Fruit fly (Drosophila melanogaster) whole organism, embryonic: ENCODE data around the gene asp.

Experiments
- Atf3 ChIP-seq: fragments of 200-800 bp; sonication (Bioruptor generic); optimal IDR thresholded peaks from 3 replicates; lab custom pipeline; 2016; ENCODE audit warnings: missing biosample characterization, missing genetic modification characterization
- CG11504 ChIP-seq: fragments of 200-800 bp; sonication (Bioruptor generic); optimal IDR thresholded peaks from 3 replicates; lab custom pipeline; 2019; ENCODE audit warnings: missing biosample characterization, mild to moderate bottlenecking, missing genetic modification characterization, moderate library complexity
- CG11695 ChIP-seq: fragments of 200-800 bp; sonication (Bioruptor generic); IDR thresholded peaks from 3 replicates; pipeline ENCODE4 v1.3.6; 2022; ENCODE audit warnings: missing biosample characterization, missing genetic modification characterization
- CG12071 ChIP-seq: fragments of 200-800 bp; sonication (Bioruptor generic); optimal IDR thresholded peaks from 3 replicates; lab custom pipeline; 2018; ENCODE audit warnings: missing biosample characterization, mild to moderate bottlenecking, missing genetic modification characterization
- CG12236 ChIP-seq: fragments of 200-800 bp; sonication (Bioruptor generic); optimal IDR thresholded peaks from 2 replicates; lab custom pipeline; 2016; ENCODE audit warnings: missing biosample characterization, missing genetic modification characterization
- CG12391 ChIP-seq: fragments of 200-800 bp; sonication (Bioruptor generic); optimal IDR thresholded peaks from 3 replicates; lab custom pipeline; 2018; ENCODE audit warnings: missing biosample characterization, mild to moderate bottlenecking, missing genetic modification characterization, moderate library complexity
- CG14014 ChIP-seq: fragments of 200-800 bp; sonication (Bioruptor generic); IDR thresholded peaks from 2 replicates; pipeline ENCODE4 v1.3.6; 2022; ENCODE audit warnings: missing biosample characterization, missing genetic modification characterization
- CG1602 ChIP-seq: fragments of 200-800 bp; sonication (Bioruptor generic); optimal IDR thresholded peaks from 3 replicates; lab custom pipeline; 2016; ENCODE audit warnings: missing biosample characterization, missing genetic modification characterization
- CG16779 ChIP-seq: fragments of 200-800 bp; sonication (Bioruptor generic); IDR thresholded peaks from 2 replicates; pipeline ENCODE4 v1.3.6; 2022; ENCODE audit warnings: missing biosample characterization, missing genetic modification characterization
- CG16813 ChIP-seq: fragments of 200-800 bp; sonication (Bioruptor generic); IDR thresholded peaks from 3 replicates; pipeline ENCODE4 v1.3.6; 2022; ENCODE audit warnings: missing biosample characterization, missing genetic modification characterization; ENCODE audit not compliant: partially characterized antibody
- CG18262 ChIP-seq: fragments of 200-800 bp; optimal IDR thresholded peaks from 3 replicates; lab custom pipeline; 2019; ENCODE audit warnings: missing biosample characterization, mild to moderate bottlenecking, missing genetic modification characterization, moderate library complexity
- CG2199 ChIP-seq: fragments of 200-800 bp; sonication (Bioruptor generic); IDR thresholded peaks from 3 replicates; pipeline ENCODE4 v1.3.6; 2022; ENCODE audit warnings: missing biosample characterization, missing genetic modification characterization
- CG31224 ChIP-seq: fragments of 200-800 bp; sonication (Bioruptor generic); IDR thresholded peaks from 2 replicates; pipeline ENCODE4 v1.3.6; 2022; ENCODE audit warnings: missing biosample characterization, missing genetic modification characterization
- CG3847 ChIP-seq: fragments of 200-800 bp; sonication (Bioruptor generic); IDR thresholded peaks from 2 replicates; pipeline ENCODE4 v1.3.6; 2022; ENCODE audit warnings: missing biosample characterization, missing genetic modification characterization
- CG4360 ChIP-seq: fragments of 200-800 bp; sonication (Bioruptor generic); IDR thresholded peaks from 2 replicates; pipeline ENCODE4 v1.3.6; 2022; ENCODE audit warnings: missing biosample characterization, missing genetic modification characterization
- CG4424 ChIP-seq: fragments of 200-800 bp; sonication (Bioruptor generic); optimal IDR thresholded peaks from 3 replicates; lab custom pipeline; 2016; ENCODE audit warnings: missing biosample characterization, missing genetic modification characterization
- CG4707 ChIP-seq: fragments of 200-800 bp; sonication (Bioruptor generic); optimal IDR thresholded peaks from 2 replicates; lab custom pipeline; 2018; ENCODE audit warnings: missing biosample characterization, mild to moderate bottlenecking, missing genetic modification characterization, moderate library complexity
- CG8359 ChIP-seq: fragments of 200-800 bp; sonication (Bioruptor generic); optimal IDR thresholded peaks from 2 replicates; lab custom pipeline; 2017; ENCODE audit warnings: missing biosample characterization, mild to moderate bottlenecking, missing genetic modification characterization, borderline replicate concordance
- CG9727 ChIP-seq: fragments of 200-800 bp; sonication (Bioruptor generic); optimal IDR thresholded peaks from 3 replicates; lab custom pipeline; 2017; ENCODE audit warnings: missing biosample characterization, mild to moderate bottlenecking, missing genetic modification characterization
- CG9817 ChIP-seq: fragments of 200-800 bp; sonication (Bioruptor generic); optimal IDR thresholded peaks from 2 replicates; lab custom pipeline; 2018; ENCODE audit warnings: missing biosample characterization, mild to moderate bottlenecking, missing genetic modification characterization, moderate library complexity
- CkIIα-i1 ChIP-seq: fragments of 200-800 bp; sonication (Bioruptor generic); IDR thresholded peaks from 2 replicates; pipeline ENCODE4 v1.3.6; 2022; ENCODE audit warnings: missing biosample characterization, missing genetic modification characterization
- ERR ChIP-seq: fragments of 200-800 bp; sonication (Bioruptor generic); optimal IDR thresholded peaks from 2 replicates; lab custom pipeline; 2016; ENCODE audit warnings: missing biosample characterization, missing genetic modification characterization
- HLH4C ChIP-seq: fragments of 200-800 bp; sonication (Bioruptor generic); IDR thresholded peaks from 3 replicates; pipeline ENCODE4 v1.3.6; 2022; ENCODE audit warnings: missing biosample characterization, missing genetic modification characterization; ENCODE audit not compliant: partially characterized antibody
- Hand ChIP-seq: fragments of 200-800 bp; sonication (Bioruptor generic); optimal IDR thresholded peaks from 2 replicates; lab custom pipeline; 2017; ENCODE audit warnings: mild to moderate bottlenecking, missing biosample characterization, missing genetic modification reagents, missing genetic modification characterization
- Lhr ChIP-seq: fragments of 200-800 bp; sonication (Bioruptor generic); optimal IDR thresholded peaks from 3 replicates; lab custom pipeline; 2017; ENCODE audit warnings: mild to moderate bottlenecking, missing biosample characterization, missing genetic modification reagents, missing genetic modification characterization
- Lpt ChIP-seq: fragments of >200 bp; optimal IDR thresholded peaks from 2 replicates; lab custom pipeline; 2018; ENCODE audit warnings: missing biosample characterization, missing genetic modification characterization
- MESR4 ChIP-seq: fragments of 200-800 bp; sonication (Bioruptor generic); optimal IDR thresholded peaks from 2 replicates; lab custom pipeline; 2018; ENCODE audit warnings: missing biosample characterization, mild to moderate bottlenecking, missing genetic modification characterization, moderate library complexity
- Mrtf ChIP-seq: fragments of 200-800 bp; sonication (Bioruptor generic); IDR thresholded peaks from 3 replicates; pipeline ENCODE4 v1.3.6; 2022; ENCODE audit warnings: missing biosample characterization, missing genetic modification characterization
- Poxn ChIP-seq: fragments of 200-800 bp; sonication (Bioruptor generic); IDR thresholded peaks from 2 replicates; pipeline ENCODE4 v1.3.6; 2022; ENCODE audit warnings: missing biosample characterization, missing genetic modification characterization
- Tbp ChIP-seq: fragments of >200 bp; optimal IDR thresholded peaks from 2 replicates; lab custom pipeline; 2018; ENCODE audit warnings: missing biosample characterization, missing genetic modification characterization
- al ChIP-seq: fragments of 200-800 bp; sonication (Bioruptor generic); IDR thresholded peaks from 2 replicates; pipeline ENCODE4 v1.3.6; 2022; ENCODE audit warnings: missing biosample characterization, missing genetic modification characterization
- aop ChIP-seq: fragments of 200-800 bp; sonication (Bioruptor generic); IDR thresholded peaks from 2 replicates; pipeline ENCODE4 v1.3.6; 2022; ENCODE audit warnings: missing biosample characterization, missing genetic modification characterization
- ase ChIP-seq: fragments of 200-800 bp; sonication (Bioruptor generic); IDR thresholded peaks from 3 replicates; pipeline ENCODE4 v1.3.6; 2022; ENCODE audit warnings: missing biosample characterization, missing genetic modification characterization
- bcd ChIP-seq: fragments of 200-800 bp; sonication (Bioruptor generic); optimal IDR thresholded peaks from 2 replicates; lab custom pipeline; 2017; ENCODE audit warnings: missing biosample characterization, mild to moderate bottlenecking, missing genetic modification characterization
- bigmax ChIP-seq: fragments of 200-800 bp; sonication (Bioruptor generic); optimal IDR thresholded peaks from 2 replicates; lab custom pipeline; 2018; ENCODE audit warnings: missing biosample characterization, mild to moderate bottlenecking, missing genetic modification characterization
- cato ChIP-seq: fragments of 200-800 bp; sonication (Bioruptor generic); optimal IDR thresholded peaks from 2 replicates; lab custom pipeline; 2016; ENCODE audit warnings: missing biosample characterization, missing genetic modification characterization, borderline replicate concordance
- crc ChIP-seq: fragments of 200-800 bp; sonication (Bioruptor generic); optimal IDR thresholded peaks from 2 replicates; lab custom pipeline; 2016; ENCODE audit warnings: missing biosample characterization, missing genetic modification characterization
- ewg ChIP-seq: fragments of 200-800 bp; sonication (Bioruptor generic); optimal IDR thresholded peaks from 3 replicates; lab custom pipeline; 2017; ENCODE audit warnings: mild to moderate bottlenecking, missing biosample characterization, missing genetic modification reagents, missing genetic modification characterization
- exex ChIP-seq: fragments of 200-800 bp; sonication (Bioruptor generic); optimal IDR thresholded peaks from 4 replicates; lab custom pipeline; 2018; ENCODE audit warnings: missing biosample characterization, mild to moderate bottlenecking, missing genetic modification characterization, moderate library complexity
- gsb-n ChIP-seq: fragments of 200-800 bp; sonication (Bioruptor generic); optimal IDR thresholded peaks from 3 replicates; lab custom pipeline; 2018; ENCODE audit warnings: missing biosample characterization, mild to moderate bottlenecking, missing genetic modification characterization
- kay ChIP-seq: fragments of 200-800 bp; sonication (Bioruptor generic); optimal IDR thresholded peaks from 2 replicates; lab custom pipeline; 2016; ENCODE audit warnings: missing biosample characterization, missing genetic modification characterization
- ken ChIP-seq: fragments of 200-800 bp; sonication (Bioruptor generic); IDR thresholded peaks from 3 replicates; pipeline ENCODE4 v1.3.6; 2022; ENCODE audit warnings: missing biosample characterization, missing genetic modification characterization
- kni ChIP-seq: fragments of 200-800 bp; sonication (Bioruptor generic); optimal IDR thresholded peaks from 3 replicates; lab custom pipeline; 2017; ENCODE audit warnings: mild to moderate bottlenecking, missing biosample characterization, missing genetic modification reagents, missing genetic modification characterization
- mld ChIP-seq: fragments of 200-800 bp; sonication (Bioruptor generic); IDR thresholded peaks from 3 replicates; pipeline ENCODE4 v1.3.6; 2022; ENCODE audit warnings: missing biosample characterization, missing genetic modification characterization; ENCODE audit not compliant: partially characterized antibody
- nerfin-2 ChIP-seq: fragments of 200-800 bp; sonication (Bioruptor generic); IDR thresholded peaks from 2 replicates; pipeline ENCODE4 v1.3.6; 2022; ENCODE audit warnings: missing biosample characterization, missing genetic modification characterization; ENCODE audit not compliant: partially characterized antibody
- pho ChIP-seq: fragments of 200-800 bp; sonication (Bioruptor generic); optimal IDR thresholded peaks from 2 replicates; lab custom pipeline; 2016; ENCODE audit warnings: missing biosample characterization, missing genetic modification characterization
- ssp ChIP-seq: fragments of 200-800 bp; sonication (Bioruptor generic); IDR thresholded peaks from 2 replicates; pipeline ENCODE4 v1.3.6; 2022; ENCODE audit warnings: missing biosample characterization, missing genetic modification characterization
- stc ChIP-seq: fragments of 200-800 bp; sonication (Bioruptor generic); IDR thresholded peaks from 2 replicates; pipeline ENCODE4 v1.3.6; 2022; ENCODE audit warnings: missing biosample characterization, missing genetic modification characterization
- tna ChIP-seq: fragments of 200-800 bp; sonication (Bioruptor generic); IDR thresholded peaks from 2 replicates; pipeline ENCODE4 v1.3.6; 2022; ENCODE audit warnings: missing biosample characterization, missing genetic modification characterization; ENCODE audit not compliant: partially characterized antibody
- usp ChIP-seq: fragments of >200 bp; optimal IDR thresholded peaks from 2 replicates; lab custom pipeline; 2017; ENCODE audit warnings: missing biosample characterization, missing genetic modification characterization

The asp gene

DNA sequence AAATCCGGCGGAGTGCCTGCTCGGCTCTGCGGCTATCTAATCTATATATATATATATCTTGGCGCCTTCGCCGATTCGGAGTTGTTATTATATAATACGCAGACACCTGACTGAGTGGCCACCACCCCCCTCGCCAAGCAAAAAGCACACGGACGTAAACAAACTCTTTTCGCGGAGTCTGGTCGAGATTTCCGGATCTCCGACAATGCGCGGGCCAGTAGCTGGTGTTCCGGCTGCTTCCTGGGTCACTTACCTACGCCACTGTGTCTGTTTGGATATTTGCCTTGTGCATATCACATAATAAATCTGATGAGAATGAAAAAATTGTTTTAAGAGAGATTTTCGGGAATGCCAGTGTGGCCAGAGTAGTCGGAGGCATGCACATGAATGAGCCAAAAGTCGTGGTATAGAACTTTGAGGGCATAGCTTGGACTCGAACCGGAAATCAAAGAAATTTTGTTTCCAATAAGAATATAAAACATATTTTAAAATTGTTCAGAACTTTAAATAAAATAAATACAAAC lies 33.5 kb downstream of the asp start, which contains the start of gene CG5805 (continued):
- no peak for TF ChIP-seq nerfin-2 (GFP tag; lab: Robert Waterston, UW)
- peak; percentile 90 for TF ChIP-seq CG9727
- TF ChIP-seq CG4360 (GFP tag; lab: Robert Waterston, UW), result no peak
- peak; percentile 81 for TF ChIP-seq ase
- TF ChIP-seq Hand (GFP tag; lab: Kevin White, UChicago), result peak; percentile 10
- no peak for TF ChIP-seq usp (GFP tag; lab: Kevin White, UChicago)
- TF ChIP-seq CG8359 (GFP tag; lab: Kevin White, UChicago), result peak; percentile 79
- peak; percentile 84 for TF ChIP-seq al (GFP tag; lab: Robert Waterston, UW)
- peak; percentile 34; the same call in 2 of the 3 replicates for TF ChIP-seq Mrtf (GFP tag; lab: Robert Waterston, UW)
- peak; percentile 86 for TF ChIP-seq CG12391
- peak; percentile 43 for TF ChIP-seq ERR
- no peak for TF ChIP-seq CG16813 (GFP tag; lab: Robert Waterston, UW)
- peak; percentile 96 for TF ChIP-seq MESR4
- TF ChIP-seq HLH4C, result no peak
- peak; percentile 85 for TF ChIP-seq CG9817
- TF ChIP-seq pho (GFP tag; lab: Kevin White, UChicago), result peak; percentile 76
- TF ChIP-seq ewg (GFP tag; lab: Kevin White, UChicago), result peak; percentile 83
- TF ChIP-seq CG3847 (GFP tag; lab: Robert Waterston, UW), result peak; percentile 90
- TF ChIP-seq Atf3 (GFP tag; lab: Kevin White, UChicago), result peak; percentile 47
- peak; percentile 56 for TF ChIP-seq exex (tag; lab: Kevin White, UChicago)
- peak; percentile 53; the same call in 1 of the 3 replicates for TF ChIP-seq CG11695
- TF ChIP-seq CG14014 (GFP tag; lab: Robert Waterston, UW), result peak; percentile 71
- peak; percentile 52; the same call in 1 of the 2 replicates for TF ChIP-seq ssp (GFP tag; lab: Robert Waterston, UW)
- TF ChIP-seq mld (GFP tag; lab: Robert Waterston, UW), result no peak
- peak; percentile 85 for TF ChIP-seq CG4424 (GFP tag; lab: Kevin White, UChicago)
- peak; percentile 49 for TF ChIP-seq CG1602 (GFP tag; lab: Kevin White, UChicago)
- peak; percentile 47; the same call in 2 of the 3 replicates for TF ChIP-seq CG2199 (GFP tag; lab: Robert Waterston, UW)
- TF ChIP-seq gsb-n (tag; lab: Kevin White, UChicago), result peak; percentile 55
- peak; percentile 70 for TF ChIP-seq CG4707
- TF ChIP-seq crc (GFP tag; lab: Kevin White, UChicago), result peak; percentile 67
- TF ChIP-seq kay (GFP tag; lab: Kevin White, UChicago), result no peak
- peak; percentile 65 for TF ChIP-seq bigmax
- no peak for TF ChIP-seq aop (GFP tag; lab: Robert Waterston, UW)
- TF ChIP-seq CG11504, result peak; percentile 80
- peak; percentile 50 for TF ChIP-seq kni (GFP tag; lab: Kevin White, UChicago)
- TF ChIP-seq bcd (GFP tag; lab: Kevin White, UChicago), result peak; percentile 95
- TF ChIP-seq Tbp (GFP tag; lab: Kevin White, UChicago), result no peak
- no peak for TF ChIP-seq Lpt (GFP tag; lab: Kevin White, UChicago)
- TF ChIP-seq CG12071 (GFP tag; lab: Kevin White, UChicago), result peak; percentile 84
- TF ChIP-seq Poxn, result no peak
- TF ChIP-seq CkIIα-i1 (GFP tag; lab: Robert Waterston, UW), result 0 out of 2 replicates have a peak, but pooled peaks have one; percentile 5
- TF ChIP-seq ken (GFP tag; lab: Robert Waterston, UW), result peak; percentile 89
- peak; percentile 55; the same call in 1 of the 2 replicates for TF ChIP-seq CG16779 (GFP tag; lab: Robert Waterston, UW)
- TF ChIP-seq CG18262, result peak; percentile 65
- peak; percentile 87 for TF ChIP-seq Lhr (GFP tag; lab: Kevin White, UChicago)
- TF ChIP-seq CG12236, result peak; percentile 53
- TF ChIP-seq CG31224 (GFP tag; lab: Robert Waterston, UW), result peak; percentile 77
- peak; percentile 68 for TF ChIP-seq cato (GFP tag; lab: Kevin White, UChicago)
- TF ChIP-seq tna (GFP tag; lab: Robert Waterston, UW), result peak; percentile 9; the same call in 1 of the 2 replicates
- peak; percentile 77 for TF ChIP-seq stc (GFP tag; lab: Robert Waterston, UW)
